Fruit fly (Drosophila melanogaster): Measurements from ENCODE around the gene CkIIalpha-i3.
A peak's percentile ranks its signal among the peaks of the same experiment; 100 is the strongest.

CkIIalpha-i3 gene

DNA sequence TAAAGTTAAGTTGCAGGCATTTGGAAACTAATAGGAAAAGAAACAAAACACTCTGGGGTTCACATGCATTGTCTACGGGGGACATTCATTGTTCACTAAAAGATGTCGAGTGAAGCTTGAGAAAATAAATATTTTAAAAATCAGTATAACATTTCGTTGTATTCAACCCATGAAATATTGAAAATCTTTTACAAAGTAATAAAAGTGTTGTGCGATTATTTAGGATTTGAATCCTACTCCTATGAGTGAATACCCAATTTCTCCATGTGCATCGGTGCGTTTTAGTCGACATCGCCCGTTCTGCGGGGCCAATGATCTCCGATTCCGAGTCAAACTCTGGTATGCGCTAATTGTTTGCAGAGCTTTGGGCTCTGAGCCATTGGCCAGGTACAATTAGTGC lies 44.2 kb upstream of the CkIIalpha-i3 start:
- TF ChIP-seq CG31627 (GFP tag; optimal IDR thresholded peaks at IDR 0.05) (no peak), CG10669 (GFP tag; optimal IDR thresholded peaks at IDR 0.05) (no peak), CG3919 (GFP tag; optimal IDR thresholded peaks at IDR 0.05) (no peak), vri (GFP tag; optimal IDR thresholded peaks at IDR 0.05) (no peak), Ets96B (tag; optimal IDR thresholded peaks at IDR 0.05) (no peak), CG15336 (GFP tag; IDR thresholded peaks at IDR 0.05) (peak; percentile 79), CG8119 (GFP tag; IDR thresholded peaks at IDR 0.05) (peak; percentile 74), CG11294 (GFP tag; IDR thresholded peaks at IDR 0.05) (0 out of 2 replicates have a peak, but pooled peaks have one; percentile 23), fkh (GFP tag; optimal IDR thresholded peaks at IDR 0.05) (no peak), CG8319 (GFP tag; optimal IDR thresholded peaks at IDR 0.05) (no peak), salr (GFP tag; optimal IDR thresholded peaks at IDR 0.05) (peak in 1 of 2 experiments; percentile 4), ss (GFP tag; optimal IDR thresholded peaks at IDR 0.05) (no peak), Sox14 (GFP tag; optimal IDR thresholded peaks at IDR 0.05) (no peak), Hr4 (GFP tag; optimal IDR thresholded peaks at IDR 0.05) (peak; percentile 52), CG8632 (GFP tag; optimal IDR thresholded peaks at IDR 0.05) (no peak), OdsH (GFP tag; optimal IDR thresholded peaks at IDR 0.05) (peak; percentile 39), Hr39 (GFP tag; optimal IDR thresholded peaks at IDR 0.05) (no peak), achi (GFP tag; optimal IDR thresholded peaks at IDR 0.05) (no peak), Gug (GFP tag; IDR thresholded peaks at IDR 0.05) (no peak), CG11762 (GFP tag; optimal IDR thresholded peaks at IDR 0.05; ENCODE audit: insufficient read depth) (no peak), Sox15 (GFP tag; optimal IDR thresholded peaks at IDR 0.05) (no peak), CG6276 (GFP tag; optimal IDR thresholded peaks at IDR 0.05) (no peak), CG6792 (GFP tag; optimal IDR thresholded peaks at IDR 0.05) (no peak), Eip93F (GFP tag; optimal IDR thresholded peaks at IDR 0.05) (no peak), Ets21C (GFP tag; optimal IDR thresholded peaks at IDR 0.05) (no peak), dac (GFP tag; optimal IDR thresholded peaks at IDR 0.05) (peak; percentile 3), CG7368 (GFP tag; optimal IDR thresholded peaks at IDR 0.05) (no peak), Sox102F (GFP tag; optimal IDR thresholded peaks at IDR 0.05) (no peak), CG9139 (GFP tag; optimal IDR thresholded peaks at IDR 0.05) (no peak), Eip78C (GFP tag) (peak; percentile 74), CG4318 (GFP tag; optimal IDR thresholded peaks at IDR 0.05) (peak; percentile 30), lz (GFP tag; optimal IDR thresholded peaks at IDR 0.05) (peak; percentile 27), fd59A (GFP tag; optimal IDR thresholded peaks at IDR 0.05) (no peak), dsx (GFP tag; optimal IDR thresholded peaks at IDR 0.05; ENCODE audit: poor library complexity, severe bottlenecking) (no peak), cyc (GFP tag; optimal IDR thresholded peaks at IDR 0.05) (no peak), CG10631 (GFP tag; optimal IDR thresholded peaks at IDR 0.05) (peak; percentile 41), svp (GFP tag) (peak; percentile 62), CG11902 (GFP tag; optimal IDR thresholded peaks at IDR 0.05) (no peak), CG32006 (GFP tag; optimal IDR thresholded peaks at IDR 0.05) (peak; percentile 63), Lpt (GFP tag; optimal IDR thresholded peaks at IDR 0.05) (peak; percentile 31), CG6163 (GFP tag; IDR thresholded peaks at IDR 0.05) (peak; percentile 58; the same call in 2 of the 3 replicates), CG6854 (GFP tag; optimal IDR thresholded peaks at IDR 0.05) (no peak), topi (GFP tag; optimal IDR thresholded peaks at IDR 0.05) (no peak), fd85E (GFP tag; optimal IDR thresholded peaks at IDR 0.05) (no peak), CG3032 (tag; optimal IDR thresholded peaks at IDR 0.05) (no peak), net (GFP tag; optimal IDR thresholded peaks at IDR 0.05) (peak; percentile 1), eg (GFP tag; IDR thresholded peaks at IDR 0.05) (peak; percentile 34; the same call in 1 of the 3 replicates), CG34406 (GFP tag; optimal IDR thresholded peaks at IDR 0.05) (peak; percentile 7), acj6 (GFP tag; optimal IDR thresholded peaks at IDR 0.05) (peak; percentile 13), CG1621 (tag; optimal IDR thresholded peaks at IDR 0.05) (no peak), pdm3 (GFP tag; optimal IDR thresholded peaks at IDR 0.05) (peak; percentile 45), Blimp-1 (GFP tag; optimal IDR thresholded peaks at IDR 0.05) (no peak), Met (GFP tag; optimal IDR thresholded peaks at IDR 0.05) (peak; percentile 47)

Data from whole organism, prepupa.